Worm (Caenorhabditis elegans): ENCODE measurements around the gene fip-3.

Gene fip-3

DNA sequence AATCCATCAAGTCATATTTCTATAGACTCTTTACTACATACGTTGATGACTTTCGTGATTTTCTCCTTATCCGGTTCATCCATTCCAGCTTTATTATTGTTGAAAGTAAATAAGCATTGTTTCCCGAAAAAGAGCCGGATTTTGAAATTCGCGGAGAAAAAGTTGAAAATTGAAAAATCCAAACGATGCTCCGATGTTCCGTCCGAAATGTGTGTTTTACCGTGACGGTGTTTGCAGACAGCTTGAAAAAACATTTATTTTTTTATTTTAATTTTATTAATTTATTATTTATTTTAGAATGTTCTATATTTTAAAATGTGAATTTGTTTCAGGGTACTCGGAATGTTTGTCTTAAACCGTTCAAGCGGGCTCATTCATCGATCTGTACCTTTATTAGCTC, 41.5 kb upstream of the fip-3 start, which contains the start of gene dnj-10 (continued):
- no peak for TF ChIP-seq hlh-17 (GFP tag; optimal IDR thresholded peaks at IDR 0.05; ENCODE audit: borderline replicate concordance)

DNA sequence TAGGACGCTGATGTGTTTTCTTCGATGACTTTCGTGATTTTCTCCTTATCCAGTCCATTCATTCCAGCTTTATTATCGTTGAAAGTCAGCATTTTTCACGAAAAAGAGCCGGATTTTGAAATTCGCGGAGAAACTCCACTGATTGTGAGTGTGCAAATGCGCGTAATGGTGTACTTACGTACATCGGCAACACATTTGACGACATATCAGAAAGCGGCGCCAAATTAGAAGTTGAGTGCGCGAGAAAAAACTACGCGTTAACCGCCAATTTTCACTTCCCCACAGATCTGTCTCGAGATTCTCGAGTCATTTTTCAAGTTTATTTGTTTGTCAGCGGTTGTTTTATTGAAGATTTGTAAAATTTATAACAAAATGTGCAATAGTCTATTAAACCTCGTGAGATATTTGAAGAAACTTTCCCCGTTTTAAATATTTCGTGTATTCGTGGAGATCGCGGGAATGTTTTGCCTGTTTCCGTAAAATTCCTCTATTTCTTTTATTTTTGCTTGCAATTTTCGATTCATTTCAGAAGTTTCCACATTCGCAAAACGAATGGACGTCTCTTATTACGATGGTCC, 39.2 kb upstream of the fip-3 start, which contains the start of the genes polk-1 and gpr-1:
TSS of gene polk-1 (minus strand) at position 186 of the 578 bp plus-strand sequence.
TSS of gene gpr-1 (plus strand) at position 528 of the 578 bp plus-strand sequence.
- TF ChIP-seq lsy-2 (tag; optimal IDR thresholded peaks at IDR 0.05) (peak; percentile 29 to 52), lin-13 (GFP tag; optimal IDR thresholded peaks at IDR 0.05) (peak; percentile 52), blmp-1 (tag; optimal IDR thresholded peaks at IDR 0.05) (peak; percentile 23), C16A3.4 (tag; optimal IDR thresholded peaks at IDR 0.05) (peak; percentile 25), snu-23 (GFP tag; optimal IDR thresholded peaks at IDR 0.05) (peak; percentile 22), isw-1 (GFP tag; IDR thresholded peaks at IDR 0.05) (peak; percentile 27; the same call in 1 of the 2 replicates), nhr-237 (tag; optimal IDR thresholded peaks at IDR 0.05) (no peak), lin-35 (GFP tag; optimal IDR thresholded peaks at IDR 0.05) (peak; percentile 68 to 93), pag-3 (tag; optimal IDR thresholded peaks at IDR 0.05; ENCODE audit: borderline replicate concordance, insufficient read depth) (no peak), nhr-90 (tag; optimal IDR thresholded peaks at IDR 0.05; ENCODE audit: poor library complexity) (no peak), lin-15B (tag; optimal IDR thresholded peaks at IDR 0.05) (peak; percentile 36), F16B12.6 (tag; optimal IDR thresholded peaks at IDR 0.05) (peak; percentile 79), dpl-1 (GFP tag; optimal IDR thresholded peaks at IDR 0.05) (peak; percentile 74 to 86 (median 81)), efl-1 (optimal IDR thresholded peaks at IDR 0.05) (peak; percentile 80 to 83), efl-1 (GFP tag; optimal IDR thresholded peaks at IDR 0.05 in 1 of 2) (peak; percentile 85 to 98)

DNA sequence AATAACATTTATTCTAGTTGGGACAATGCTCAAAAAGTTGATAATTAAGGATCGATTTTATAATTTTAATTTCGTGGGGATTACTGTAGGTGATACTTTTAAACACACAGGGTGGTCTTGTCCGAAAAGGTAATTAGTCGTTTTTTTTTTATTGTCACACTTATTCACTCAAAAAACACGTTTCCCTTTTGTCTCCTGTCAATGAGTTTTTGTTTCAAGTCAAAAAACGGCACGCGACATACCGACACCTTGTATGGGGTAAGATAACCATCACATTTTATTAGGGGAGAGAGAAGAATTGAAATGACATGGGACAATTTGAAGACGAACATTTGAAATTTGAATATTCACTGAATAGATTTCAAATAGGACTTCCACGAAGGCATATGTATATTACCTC, 35.8 kb upstream of the fip-3 start:
- TF ChIP-seq grh-1 (GFP tag; IDR thresholded peaks at IDR 0.05) (no peak), efl-1 (optimal IDR thresholded peaks at IDR 0.05) (no peak), efl-1 (GFP tag; optimal IDR thresholded peaks at IDR 0.05 in 1 of 2) (peak in 1 of 2 experiments; percentile 46)

DNA sequence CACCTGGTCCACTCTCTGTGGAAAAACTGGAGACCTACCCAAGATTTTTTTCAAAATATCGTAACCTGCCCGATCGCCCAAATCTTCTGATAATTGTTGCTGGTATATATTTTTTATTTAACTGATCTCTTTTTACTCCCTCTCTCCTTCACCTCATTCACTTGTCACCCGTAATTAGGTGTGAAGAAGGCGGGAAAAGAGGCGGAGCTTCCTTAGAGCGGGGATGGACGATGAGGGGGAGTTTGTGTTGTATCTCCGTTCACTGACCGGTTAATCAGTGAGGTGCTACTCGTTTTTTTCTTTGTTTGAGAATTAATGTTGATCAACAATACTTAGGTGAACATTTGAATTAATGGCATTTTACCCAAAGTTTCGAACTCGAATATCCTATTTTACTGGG, 33.1 kb upstream of the fip-3 start, which contains the start of gene ceh-16:
TSS of gene ceh-16 (plus strand) at position 301 of the 400 bp plus-strand sequence.
- TF ChIP-seq nhr-84 (tag; optimal IDR thresholded peaks at IDR 0.05) = no peak
- TF ChIP-seq lir-3 (tag; optimal IDR thresholded peaks at IDR 0.05; ENCODE audit: poor library complexity) = no peak
- no peak for TF ChIP-seq zag-1 (tag; optimal IDR thresholded peaks at IDR 0.05)
- TF ChIP-seq unc-62 (GFP tag; optimal IDR thresholded peaks at IDR 0.05) = no peak
- no peak for TF ChIP-seq unc-130 (tag; optimal IDR thresholded peaks at IDR 0.05)
- TF ChIP-seq fkh-4 (tag; optimal IDR thresholded peaks at IDR 0.05; ENCODE audit: borderline replicate concordance) = no peak
- no peak for TF ChIP-seq mab-9 (GFP tag; IDR thresholded peaks at IDR 0.05)
- TF ChIP-seq lin-15B (tag; optimal IDR thresholded peaks at IDR 0.05) = no peak
- no peak for TF ChIP-seq alr-1 (tag; optimal IDR thresholded peaks at IDR 0.05; ENCODE audit: borderline replicate concordance)
- TF ChIP-seq lin-13 (GFP tag; optimal IDR thresholded peaks at IDR 0.05) = no peak
- no peak for TF ChIP-seq ceh-63 (GFP tag; optimal IDR thresholded peaks at IDR 0.05)

DNA sequence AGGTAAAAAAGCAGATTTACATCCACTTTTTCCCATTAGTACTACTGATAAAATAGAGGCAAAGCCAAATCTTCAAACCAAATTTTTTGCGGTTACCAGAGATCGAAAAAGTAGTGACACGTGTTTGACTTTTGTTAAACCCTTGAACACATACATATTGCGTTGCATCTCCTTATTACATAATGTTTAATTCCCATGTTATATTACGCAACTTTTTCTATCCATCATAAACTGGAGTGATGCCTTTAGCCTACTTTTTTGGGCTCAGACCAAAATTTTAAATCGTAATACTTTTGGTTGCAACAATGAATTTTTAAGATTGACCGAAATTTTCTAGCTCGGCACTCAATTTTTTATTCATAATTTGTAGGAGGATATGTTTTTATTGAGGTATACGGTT, 32.7 kb upstream of the fip-3 start:
- TF ChIP-seq egl-27 (tag; optimal IDR thresholded peaks at IDR 0.05) = no peak
- no peak for TF ChIP-seq isw-1 (GFP tag; IDR thresholded peaks at IDR 0.05)
- TF ChIP-seq lir-3 (tag; optimal IDR thresholded peaks at IDR 0.05; ENCODE audit: poor library complexity) = no peak
- TF ChIP-seq nhr-237 (tag; optimal IDR thresholded peaks at IDR 0.05) = no peak
- TF ChIP-seq nhr-12 (tag; optimal IDR thresholded peaks at IDR 0.05) = no peak
- no peak for TF ChIP-seq pqm-1 (tag; optimal IDR thresholded peaks at IDR 0.05)
- TF ChIP-seq lin-13 (GFP tag; optimal IDR thresholded peaks at IDR 0.05) = no peak
- no peak for TF ChIP-seq F16B12.6 (tag; optimal IDR thresholded peaks at IDR 0.05)
- TF ChIP-seq mab-9 (GFP tag; IDR thresholded peaks at IDR 0.05) = no peak
- no peak for TF ChIP-seq hlh-4 (tag; optimal IDR thresholded peaks at IDR 0.05)
- no peak for TF ChIP-seq fkh-8 (tag; optimal IDR thresholded peaks at IDR 0.05)
- TF ChIP-seq snpc-4 (tag; optimal IDR thresholded peaks at IDR 0.05) = no peak
- no peak for TF ChIP-seq tlp-1 (tag; optimal IDR thresholded peaks at IDR 0.05)
- no peak for TF ChIP-seq aly-2 (tag; optimal IDR thresholded peaks at IDR 0.05)
- TF ChIP-seq xbp-1 (tag; optimal IDR thresholded peaks at IDR 0.05) = no peak
- TF ChIP-seq nhr-11 (tag; optimal IDR thresholded peaks at IDR 0.05) = no peak
- no peak for TF ChIP-seq elt-2 (tag; optimal IDR thresholded peaks at IDR 0.05)
